Worm (Caenorhabditis elegans) whole organism, young adult: ENCODE results near the gene rgs-3.

Experiments
- efl-1 ChIP-seq: fragments of 150-350 bp; optimal IDR thresholded peaks from 2 replicates; lab custom pipeline; 2014; ENCODE audit warnings: missing biosample characterization, missing genetic modification reagents, missing genetic modification characterization
- sptf-2 ChIP-seq: fragments of 200-800 bp; sonication (Bioruptor generic); optimal IDR thresholded peaks from 2 replicates; lab custom pipeline; 2018; ENCODE audit warnings: mild to moderate bottlenecking, missing genetic modification characterization, missing compliant biosample characterization
- unc-62 ChIP-seq: fragments of 150-350 bp; optimal IDR thresholded peaks from 2 replicates; lab custom pipeline; 2014; ENCODE audit warnings: missing biosample characterization, missing genetic modification reagents, missing genetic modification characterization

- no peak for TF ChIP-seq unc-62 (GFP tag; lab: Kevin White, UChicago)
- TF ChIP-seq efl-1 (GFP tag; lab: Kevin White, UChicago), result no peak
- no peak for TF ChIP-seq sptf-2
These were observed 49.8 kb downstream of the rgs-3 start for ce11 chrII:6149434-6149833.
